Worm (Caenorhabditis elegans): ENCODE data around the gene best-12.

Gene best-12

DNA sequence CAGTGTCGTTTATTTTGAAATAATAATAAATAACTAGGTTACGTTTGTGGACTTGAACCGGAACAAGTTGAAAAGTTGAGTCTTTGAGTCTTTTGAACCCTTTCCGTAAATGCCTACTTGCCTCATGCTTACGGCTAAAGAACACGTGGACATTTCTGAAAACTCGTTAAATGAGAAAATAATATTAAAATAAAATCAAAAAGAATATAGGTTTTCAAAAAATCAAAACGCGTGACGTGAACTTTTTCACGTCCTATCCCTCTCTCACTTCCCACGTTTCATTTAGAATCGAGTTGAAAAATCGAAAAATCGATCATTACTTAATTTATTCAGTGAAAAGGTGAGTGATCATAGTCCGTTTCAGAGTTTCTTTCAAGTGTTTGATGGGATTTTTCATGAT lies at the start of gene best-12:
best-12 (plus strand) TSS at position 301 of the 400 bp plus-strand sequence.
- TF ChIP-seq nhr-77 (tag; optimal IDR thresholded peaks at IDR 0.05), result no peak
- TF ChIP-seq unc-62 (GFP tag; optimal IDR thresholded peaks at IDR 0.05 in 1 of 2), result no peak
- no peak for TF ChIP-seq unc-62 (tag; optimal IDR thresholded peaks at IDR 0.05)
- TF ChIP-seq nhr-25 (tag; optimal IDR thresholded peaks at IDR 0.05; ENCODE audit: borderline replicate concordance, insufficient read depth), result no peak
- TF ChIP-seq D1046.2 (GFP tag; IDR thresholded peaks at IDR 0.05), result no peak
- no peak for TF ChIP-seq lim-7 (GFP tag; IDR thresholded peaks at IDR 0.05)
- TF ChIP-seq nhr-6 (tag; optimal IDR thresholded peaks at IDR 0.05), result no peak
- no peak for TF ChIP-seq lin-29 (GFP tag; IDR thresholded peaks at IDR 0.05)
- TF ChIP-seq egl-27 (tag; optimal IDR thresholded peaks at IDR 0.05), result no peak

DNA sequence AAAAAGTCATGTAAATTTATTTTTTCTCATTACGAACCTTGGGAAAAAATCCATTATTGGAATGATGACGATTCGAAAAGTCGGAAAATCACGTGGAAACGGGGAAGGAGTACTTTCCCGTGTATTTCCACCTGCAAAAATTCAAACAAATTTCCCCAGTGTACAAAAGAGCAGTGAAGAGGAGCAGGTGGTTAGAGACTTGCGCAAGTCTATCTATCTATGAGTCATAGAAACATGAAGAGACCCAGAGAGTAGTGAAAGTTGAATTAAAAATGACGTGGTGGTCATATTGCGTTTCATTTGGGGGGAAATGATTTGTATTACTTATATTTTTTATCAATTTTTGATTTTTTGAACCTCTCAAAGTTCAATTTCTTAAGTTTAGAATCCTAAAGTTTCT lies 48.8 kb upstream of the best-12 start, which contains the start of gene nhr-50:
nhr-50 (minus strand) TSS at position 199 of the 400 bp plus-strand sequence.
- TF ChIP-seq unc-62 (GFP tag; optimal IDR thresholded peaks at IDR 0.05 in 1 of 2), result peak in 1 of 2 experiments; percentile 1
- no peak for TF ChIP-seq unc-62 (tag; optimal IDR thresholded peaks at IDR 0.05)
- 0 out of 2 replicates have a peak, but pooled peaks have one; percentile 8 for TF ChIP-seq arid-1 (GFP tag; conservative IDR thresholded peaks at IDR 0.05)
- no peak for TF ChIP-seq Y48G9A.11 (GFP tag; IDR thresholded peaks at IDR 0.05)
- peak; percentile 90 for TF ChIP-seq dmd-6 (GFP tag; IDR thresholded peaks at IDR 0.05)
- TF ChIP-seq dpl-1 (GFP tag; optimal IDR thresholded peaks at IDR 0.05), result peak; percentile 31
- no peak for TF ChIP-seq D1046.2 (GFP tag; IDR thresholded peaks at IDR 0.05)
- peak; percentile 1 to 73 for TF ChIP-seq mdl-1 (tag; optimal IDR thresholded peaks at IDR 0.05)
- no peak for TF ChIP-seq skn-1 (tag; optimal IDR thresholded peaks at IDR 0.05)
- TF ChIP-seq daf-19 (GFP tag; conservative IDR thresholded peaks at IDR 0.05), result 0 out of 2 replicates have a peak, but pooled peaks have one; percentile 51
- peak; percentile 14 for TF ChIP-seq mxl-3 (GFP tag; optimal IDR thresholded peaks at IDR 0.05)
- TF ChIP-seq pqm-1 (tag; optimal IDR thresholded peaks at IDR 0.05), result peak; percentile 35
- TF ChIP-seq nhr-77 (tag; optimal IDR thresholded peaks at IDR 0.05), result peak; percentile 66
- TF ChIP-seq pha-4 (GFP tag; IDR thresholded peaks at IDR 0.05), result no peak
- TF ChIP-seq pha-4 (tag; optimal IDR thresholded peaks at IDR 0.05), result peak; percentile 86
- peak; percentile 67 for TF ChIP-seq nhr-28 (tag; optimal IDR thresholded peaks at IDR 0.05)
- TF ChIP-seq dve-1 (tag; optimal IDR thresholded peaks at IDR 0.05; ENCODE audit: insufficient read depth), result peak; percentile 85
- peak; percentile 18 for TF ChIP-seq jun-1 (tag; optimal IDR thresholded peaks at IDR 0.05)
- no peak for TF ChIP-seq hmg-1.1 (GFP tag; IDR thresholded peaks at IDR 0.05)
- peak; percentile 39 for TF ChIP-seq aha-1 (tag)
- TF ChIP-seq hlh-30 (tag; optimal IDR thresholded peaks at IDR 0.05; ENCODE audit: insufficient read depth), result peak; percentile 80
- peak; percentile 44 for TF ChIP-seq nhr-48 (tag; optimal IDR thresholded peaks at IDR 0.05)
- no peak for TF ChIP-seq spr-3 (GFP tag; optimal IDR thresholded peaks at IDR 0.05)
- no peak for TF ChIP-seq nhr-11 (tag; optimal IDR thresholded peaks at IDR 0.05)
- peak; percentile 93 for TF ChIP-seq nhr-6 (tag; optimal IDR thresholded peaks at IDR 0.05)

DNA sequence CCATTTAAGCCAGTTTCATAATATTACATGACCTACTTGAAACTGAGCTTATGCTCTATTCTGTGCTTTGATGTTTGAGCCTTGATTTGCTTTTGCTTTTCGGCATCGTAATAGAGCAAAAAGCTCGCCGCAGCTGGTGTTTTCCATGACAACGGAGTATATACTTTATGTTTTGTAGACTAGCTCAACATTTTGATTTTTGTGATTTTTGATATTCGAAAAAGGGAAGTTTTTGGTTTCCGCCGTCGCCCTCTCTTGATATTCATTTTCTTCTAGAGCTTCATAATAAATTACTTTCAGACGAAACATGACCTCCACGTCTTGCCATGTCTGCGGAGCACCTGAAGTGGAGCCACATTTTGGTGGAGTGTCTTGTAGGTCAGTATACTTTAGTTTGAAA lies 47.0 kb upstream of the best-12 start, which contains the start of gene nhr-63:
nhr-63 (plus strand) TSS at position 301 of the 400 bp plus-strand sequence.
- TF ChIP-seq F44E2.7 (GFP tag; IDR thresholded peaks at IDR 0.05), result no peak
- no peak for TF ChIP-seq ceh-82 (tag; optimal IDR thresholded peaks at IDR 0.05)
- TF ChIP-seq ama-1 (optimal IDR thresholded peaks at IDR 0.05), result no peak
- TF ChIP-seq snpc-1.2 (GFP tag; IDR thresholded peaks at IDR 0.05), result no peak
- no peak for TF ChIP-seq duxl-1 (tag; optimal IDR thresholded peaks at IDR 0.05; ENCODE audit: poor library complexity)

DNA sequence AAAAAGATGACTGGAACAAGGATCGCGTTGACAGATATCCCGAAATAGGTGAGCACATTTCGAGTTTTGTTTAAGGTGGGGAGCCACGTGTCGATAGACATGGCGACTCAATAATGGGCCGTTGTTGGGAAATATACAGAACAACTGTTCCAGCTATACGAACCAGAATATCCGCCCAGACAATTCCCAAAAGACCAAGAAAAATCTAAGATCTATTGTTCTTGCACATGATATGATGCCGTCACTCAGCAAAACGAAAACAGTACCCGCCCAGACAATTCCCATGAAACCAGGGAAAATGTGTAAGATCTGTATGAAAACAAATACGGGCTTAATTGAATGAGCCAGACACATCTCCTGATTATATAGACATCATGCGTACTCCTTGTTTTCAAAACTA lies 41.8 kb upstream of the best-12 start, which contains the start of gene str-231:
str-231 (minus strand) TSS at position 101 of the 400 bp plus-strand sequence.
- TF ChIP-seq D1046.2 (GFP tag; IDR thresholded peaks at IDR 0.05) (no peak), F26F4.8 (GFP tag; conservative IDR thresholded peaks at IDR 0.05) (no peak), egl-27 (tag; optimal IDR thresholded peaks at IDR 0.05) (no peak)

Data from whole organism, L4 larva.